Worm (Caenorhabditis elegans) whole organism, L4 larva: ENCODE data around the gene R160.4.

Experiments
- F26F4.8 ChIP-seq: fragments of 200-800 bp; sonication (Bioruptor generic); conservative IDR thresholded peaks from 2 replicates; pipeline ENCODE4 v1.3.6; 2022; ENCODE audit warnings: missing genetic modification characterization, missing compliant biosample characterization
- F49E8.2 ChIP-seq: sonication (generic microtip); optimal IDR thresholded peaks from 2 replicates; lab custom pipeline; 2016; ENCODE audit warnings: missing compliant biosample characterization, mild to moderate bottlenecking, missing genetic modification characterization, borderline replicate concordance
- T20F7.1 ChIP-seq: fragments of 200-800 bp; sonication (Bioruptor generic); optimal IDR thresholded peaks from 2 replicates; lab custom pipeline; 2018; ENCODE audit warnings: mild to moderate bottlenecking, missing genetic modification characterization, missing compliant biosample characterization
- T26A8.4 ChIP-seq: fragments of 200-800 bp; sonication (Bioruptor generic); IDR thresholded peaks from 2 replicates; pipeline ENCODE4 v1.3.6; 2022; ENCODE audit warnings: missing genetic modification characterization, missing compliant biosample characterization
- Y105C5A.15 ChIP-seq: fragments of 200-800 bp; sonication (Bioruptor generic); IDR thresholded peaks from 2 replicates; pipeline ENCODE4 v1.3.6; 2022; ENCODE audit warnings: missing genetic modification characterization, missing compliant biosample characterization
- ZK337.2 ChIP-seq: fragments of 200-800 bp; sonication (Bioruptor generic); IDR thresholded peaks from 2 replicates; pipeline ENCODE4 v1.3.6; 2022; ENCODE audit warnings: missing genetic modification reagents, missing genetic modification characterization, missing compliant biosample characterization
- ZK546.5 ChIP-seq, 2 experiments: sonication (generic microtip); optimal IDR thresholded peaks; 2 replicates each; lab custom pipeline; 2017; ENCODE audit warnings: missing biosample characterization in 2 of 2, missing genetic modification characterization in 2 of 2
- ama-1 ChIP-seq: fragments of 150-350 bp; optimal IDR thresholded peaks from 2 replicates; lab custom pipeline; 2014; ENCODE audit warnings: inconsistent platforms, mixed read lengths
- ceh-28 ChIP-seq: fragments of 150-350 bp; optimal IDR thresholded peaks from 2 replicates; lab custom pipeline; 2014; ENCODE audit warnings: missing biosample characterization, missing genetic modification reagents, missing genetic modification characterization
- ceh-62 ChIP-seq: sonication (generic microtip); optimal IDR thresholded peaks from 2 replicates; lab custom pipeline; 2017; ENCODE audit warnings: missing biosample characterization, missing genetic modification characterization
- ces-1 ChIP-seq: fragments of 150-350 bp; sonication (generic microtip); optimal IDR thresholded peaks from 4 replicates; lab custom pipeline; 2014; ENCODE audit warnings: missing biosample characterization, missing genetic modification reagents, missing genetic modification characterization
- cey-2 ChIP-seq: sonication (generic microtip); optimal IDR thresholded peaks from 3 replicates; lab custom pipeline; 2017; ENCODE audit warnings: missing genetic modification characterization, mild to moderate bottlenecking, missing compliant biosample characterization, antibody characterized with exemption, borderline replicate concordance; ENCODE audit not compliant: insufficient read depth
- ctbp-1 ChIP-seq: fragments of 200-800 bp; sonication (Bioruptor generic); IDR thresholded peaks from 2 replicates; pipeline ENCODE4 v1.3.6; 2022; ENCODE audit warnings: missing genetic modification reagents, missing genetic modification characterization, missing compliant biosample characterization
- daf-12 ChIP-seq: fragments of 150-350 bp; optimal IDR thresholded peaks from 2 replicates; lab custom pipeline; 2014; ENCODE audit warnings: missing biosample characterization, missing genetic modification reagents, missing genetic modification characterization
- daf-16 ChIP-seq, 3 experiments: sonication (generic microtip); optimal IDR thresholded peaks; 2 replicates each; lab custom pipeline; 2016 to 2017; ENCODE audit warnings: missing genetic modification characterization in 3 of 3, missing genetic modification reagents in 3 of 3, mild to moderate bottlenecking in 2 of 3, missing compliant biosample characterization in 2 of 3, missing biosample characterization in 1 of 3, moderate library complexity in 1 of 3
- daf-19 ChIP-seq: fragments of 200-800 bp; sonication (Bioruptor generic); conservative IDR thresholded peaks from 2 replicates; pipeline ENCODE4 v1.3.6; 2022; ENCODE audit warnings: missing genetic modification characterization, missing compliant biosample characterization
- daf-8 ChIP-seq: fragments of 200-800 bp; sonication (Bioruptor generic); IDR thresholded peaks from 2 replicates; pipeline ENCODE4 v1.3.6; 2022; ENCODE audit warnings: missing genetic modification characterization, missing compliant biosample characterization
- dmd-6 ChIP-seq: fragments of 200-800 bp; sonication (Bioruptor generic); IDR thresholded peaks from 2 replicates; pipeline ENCODE4 v1.3.6; 2022; ENCODE audit warnings: missing genetic modification reagents, missing genetic modification characterization, missing compliant biosample characterization
- egl-27 ChIP-seq: sonication (generic microtip); optimal IDR thresholded peaks from 3 replicates; lab custom pipeline; 2017; ENCODE audit warnings: missing biosample characterization, missing genetic modification reagents, missing genetic modification characterization
- lin-13 ChIP-seq: fragments of 150-350 bp; optimal IDR thresholded peaks from 2 replicates; lab custom pipeline; 2014; ENCODE audit warnings: missing biosample characterization, missing genetic modification reagents, missing genetic modification characterization
- lin-29 ChIP-seq: fragments of 200-800 bp; sonication (Bioruptor generic); IDR thresholded peaks from 2 replicates; pipeline ENCODE4 v1.3.6; 2022; ENCODE audit warnings: missing genetic modification reagents, missing genetic modification characterization, missing compliant biosample characterization
- madf-5 ChIP-seq, 2 experiments: fragments of 200-800 bp; sonication (Bioruptor generic); IDR thresholded peaks; 2 replicates each; pipeline ENCODE4 v1.3.6; 2022; ENCODE audit warnings: missing compliant biosample characterization in 2 of 2, missing genetic modification characterization in 2 of 2
- mes-2 ChIP-seq: sonication (generic microtip); optimal IDR thresholded peaks from 2 replicates; lab custom pipeline; 2016; ENCODE audit warnings: missing genotype, mild to moderate bottlenecking, missing genetic modification characterization, missing compliant biosample characterization; ENCODE audit not compliant: poor library complexity, severe bottlenecking
- nhr-10 ChIP-seq: fragments of 150-350 bp; optimal IDR thresholded peaks from 2 replicates; lab custom pipeline; 2014; ENCODE audit warnings: missing biosample characterization, missing genetic modification characterization
- nhr-102 ChIP-seq: sonication (generic microtip); optimal IDR thresholded peaks from 2 replicates; lab custom pipeline; 2016; ENCODE audit warnings: mild to moderate bottlenecking, missing genetic modification characterization, moderate library complexity, missing compliant biosample characterization
- nhr-11 ChIP-seq: fragments of 150-350 bp; optimal IDR thresholded peaks from 2 replicates; lab custom pipeline; 2014; ENCODE audit warnings: missing biosample characterization, missing genetic modification characterization
- nhr-237 ChIP-seq: sonication (generic microtip); optimal IDR thresholded peaks from 2 replicates; lab custom pipeline; 2017; ENCODE audit warnings: missing biosample characterization, missing genetic modification characterization
- nhr-42 ChIP-seq: fragments of 200-800 bp; sonication (Bioruptor generic); IDR thresholded peaks from 2 replicates; pipeline ENCODE4 v1.3.6; 2022; ENCODE audit warnings: missing genetic modification characterization, missing compliant biosample characterization
- nhr-6 ChIP-seq: fragments of 150-350 bp; optimal IDR thresholded peaks from 2 replicates; lab custom pipeline; 2014; ENCODE audit warnings: missing biosample characterization, missing genetic modification characterization
- nhr-77 ChIP-seq: fragments of 150-350 bp; optimal IDR thresholded peaks from 2 replicates; lab custom pipeline; 2014; ENCODE audit warnings: missing biosample characterization, missing genetic modification characterization
- pha-4 ChIP-seq, 2 experiments: fragments of 150-350 bp in 1 of 2; fragments of 200-800 bp in 1 of 2; sonication (Bioruptor generic) in 1 of 2; IDR thresholded peaks in 1 of 2; optimal IDR thresholded peaks in 1 of 2; 2 replicates each; pipeline versions ENCODE4 v1.3.6 to Lab custom; 2014 to 2022; ENCODE audit warnings: missing genetic modification characterization in 2 of 2, missing genetic modification reagents in 2 of 2, missing biosample characterization in 1 of 2, missing compliant biosample characterization in 1 of 2
- php-3 ChIP-seq: fragments of 200-800 bp; sonication (Bioruptor generic); IDR thresholded peaks from 2 replicates; pipeline ENCODE4 v1.3.6; 2022; ENCODE audit warnings: missing genetic modification reagents, missing genetic modification characterization, missing compliant biosample characterization
- pqm-1 ChIP-seq: sonication (generic microtip); optimal IDR thresholded peaks from 2 replicates; lab custom pipeline; 2017; ENCODE audit warnings: missing biosample characterization, missing genetic modification characterization
- rbr-2 ChIP-seq: sonication (generic microtip); optimal IDR thresholded peaks from 2 replicates; lab custom pipeline; 2016; ENCODE audit warnings: missing genotype, missing genetic modification characterization, missing compliant biosample characterization
- sdz-12 ChIP-seq: fragments of 200-800 bp; sonication (Bioruptor generic); optimal IDR thresholded peaks from 2 replicates; lab custom pipeline; 2018; ENCODE audit warnings: mild to moderate bottlenecking, missing genetic modification characterization, missing compliant biosample characterization
- skn-1 ChIP-seq: fragments of 150-350 bp; optimal IDR thresholded peaks from 2 replicates; lab custom pipeline; 2014; ENCODE audit warnings: missing biosample characterization, missing genetic modification characterization
- tra-1 ChIP-seq: fragments of 200-800 bp; sonication (Bioruptor generic); IDR thresholded peaks from 2 replicates; pipeline ENCODE4 v1.3.6; 2022; ENCODE audit warnings: missing genetic modification reagents, missing genetic modification characterization, missing compliant biosample characterization
- unc-39 ChIP-seq: sonication (generic microtip); optimal IDR thresholded peaks from 2 replicates; lab custom pipeline; 2017; ENCODE audit warnings: missing biosample characterization, missing genetic modification characterization
- zag-1 ChIP-seq: fragments of 150-350 bp; optimal IDR thresholded peaks from 2 replicates; lab custom pipeline; 2014; ENCODE audit warnings: missing biosample characterization, missing genetic modification characterization
- ztf-11 ChIP-seq: fragments of 150-350 bp; optimal IDR thresholded peaks from 2 replicates; lab custom pipeline; 2014; ENCODE audit warnings: missing biosample characterization, missing genetic modification characterization
- ztf-7 ChIP-seq: fragments of 150-350 bp; optimal IDR thresholded peaks from 2 replicates; lab custom pipeline; 2014; ENCODE audit warnings: missing biosample characterization, missing genetic modification characterization

The R160.4 gene

DNA sequence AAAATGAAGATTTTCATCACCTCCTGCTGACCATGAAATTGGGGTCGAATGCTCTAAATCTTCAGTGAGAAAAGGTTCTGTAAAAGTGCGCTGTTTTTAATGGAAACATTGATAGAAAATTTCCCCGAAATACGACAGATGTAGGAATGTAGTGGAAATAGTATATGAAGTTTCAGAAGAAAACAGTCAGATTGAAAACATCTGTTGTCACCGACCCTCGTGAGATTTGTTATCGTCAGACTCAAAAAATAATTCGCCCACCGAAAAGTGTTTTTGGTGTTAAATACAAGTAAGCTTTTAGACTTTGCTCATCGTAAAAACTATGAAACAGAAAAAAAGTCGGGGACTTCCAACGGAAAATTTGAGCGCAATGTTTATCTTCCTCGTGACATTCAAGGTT, 3.8 kb downstream of the R160.4 start, which contains the start of gene F14H12.8:
Gene F14H12.8 (minus strand): TSS at position 101 of the 400 bp plus-strand sequence.
- TF ChIP-seq daf-19 (GFP tag; lab: Robert Waterston, UW) (no peak), ZK546.5 (tag; optimal IDR thresholded peaks at IDR 0.05; lab: Kevin White, UChicago) (no peak), sdz-12 (no peak), nhr-237 (tag; lab: Kevin White, UChicago) (no peak), T26A8.4 (GFP tag; lab: Robert Waterston, UW) (no peak)

DNA sequence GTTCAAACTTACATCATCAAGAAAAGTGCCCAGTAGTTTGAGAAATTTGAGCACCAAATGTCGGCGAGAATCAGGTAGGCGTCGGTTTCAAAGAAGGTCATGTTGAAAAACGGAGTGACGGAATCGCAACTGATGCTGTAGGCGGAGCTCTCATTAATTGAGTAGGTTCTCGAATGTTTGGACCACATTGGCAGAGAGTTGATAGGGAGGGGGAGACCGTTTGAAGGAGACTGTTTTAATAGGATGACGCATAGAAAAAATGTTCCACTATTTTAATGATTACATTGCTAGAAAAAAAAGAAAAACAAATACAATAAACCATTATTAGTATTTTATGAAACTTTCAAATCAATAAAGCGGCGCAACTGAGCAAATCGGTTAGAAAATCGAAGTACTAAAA, 5.5 kb downstream of the R160.4 start, which contains the start of gene F14H12.17:
Gene F14H12.17 (minus strand): TSS at position 101 of the 400 bp plus-strand sequence.
- no peak for TF ChIP-seq ces-1 (GFP tag; lab: Kevin White, UChicago)
- TF ChIP-seq F26F4.8 (GFP tag; lab: Robert Waterston, UW), result no peak
- TF ChIP-seq ztf-7 (tag; lab: Kevin White, UChicago), result no peak
- no peak for TF ChIP-seq ceh-28
- TF ChIP-seq nhr-6 (tag; lab: Kevin White, UChicago), result no peak
- no peak for TF ChIP-seq Y105C5A.15 (GFP tag; lab: Robert Waterston, UW)
- TF ChIP-seq ceh-62, result no peak
- no peak for TF ChIP-seq ama-1 (lab: Kevin White, UChicago)
- no peak for TF ChIP-seq sdz-12
- TF ChIP-seq T20F7.1, result no peak
- TF ChIP-seq rbr-2 (tag; lab: Kevin White, UChicago), result no peak
- TF ChIP-seq ctbp-1 (GFP tag; lab: Robert Waterston, UW), result no peak
- TF ChIP-seq nhr-11 (tag; lab: Kevin White, UChicago), result no peak
- no peak for TF ChIP-seq egl-27 (tag; lab: Kevin White, UChicago)
- TF ChIP-seq daf-16 (GFP tag; optimal IDR thresholded peaks at IDR 0.05; lab: Kevin White, UChicago), result no peak
- no peak for TF ChIP-seq daf-16 (tag; optimal IDR thresholded peaks at IDR 0.05; lab: Kevin White, UChicago)
- TF ChIP-seq unc-39 (tag; lab: Kevin White, UChicago), result no peak
- no peak for TF ChIP-seq daf-8
- TF ChIP-seq, all 104 proteins: peak for 0

DNA sequence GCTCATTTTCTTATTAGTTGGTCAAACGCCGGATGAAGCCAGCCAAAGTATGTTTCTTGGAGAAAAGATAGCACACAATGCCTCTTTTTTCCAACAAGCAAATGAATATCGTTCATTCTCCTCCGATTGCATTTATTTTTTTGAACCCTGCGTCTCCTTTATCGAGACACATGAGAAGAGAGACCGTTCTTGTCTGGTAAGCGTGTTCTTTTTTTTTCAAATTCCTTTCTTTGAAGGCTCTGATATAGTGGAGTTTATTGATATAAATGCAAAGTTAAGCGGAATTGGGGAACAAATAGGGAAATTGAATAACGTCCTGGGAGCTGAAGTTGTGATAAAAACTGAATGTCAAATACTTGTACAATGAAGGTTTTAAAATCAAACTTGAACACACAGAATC, 6.2 kb downstream of the R160.4 start, which contains the start of gene F14H12.7:
Gene F14H12.7 (minus strand): TSS at position 101 of the 400 bp plus-strand sequence.
- TF ChIP-seq unc-39 (tag; lab: Kevin White, UChicago) (no peak), skn-1 (tag; lab: Kevin White, UChicago) (no peak), ZK337.2 (no peak), lin-13 (GFP tag; lab: Kevin White, UChicago) (no peak), nhr-42 (no peak), nhr-102 (no peak)

DNA sequence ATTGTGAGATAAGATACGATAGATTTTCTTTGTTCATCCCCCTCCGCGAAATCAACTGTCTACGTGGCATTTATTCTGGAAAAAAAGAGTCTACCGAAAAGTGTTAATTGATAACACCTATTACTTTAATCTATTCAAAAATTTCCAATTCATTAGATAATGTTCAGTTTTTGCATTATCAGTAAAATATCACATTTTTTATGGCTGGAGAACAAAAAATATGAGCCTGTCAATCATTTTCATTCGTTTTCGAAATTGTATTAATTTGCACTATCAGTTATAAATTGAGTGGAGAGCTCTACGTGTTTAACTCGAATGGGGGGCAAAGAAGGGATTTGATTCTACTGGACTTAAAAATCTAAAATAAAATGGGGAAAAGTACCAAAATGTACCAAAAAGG, 9.7 kb downstream of the R160.4 start:
- TF ChIP-seq php-3 (GFP tag; lab: Robert Waterston, UW), result peak; percentile 79
- no peak for TF ChIP-seq mes-2 (tag; lab: Kevin White, UChicago)
- peak; percentile 82 for TF ChIP-seq tra-1 (GFP tag; lab: Robert Waterston, UW)
- TF ChIP-seq daf-12 (tag; lab: Kevin White, UChicago), result no peak
- TF ChIP-seq pqm-1 (tag; lab: Kevin White, UChicago), result peak; percentile 36

DNA sequence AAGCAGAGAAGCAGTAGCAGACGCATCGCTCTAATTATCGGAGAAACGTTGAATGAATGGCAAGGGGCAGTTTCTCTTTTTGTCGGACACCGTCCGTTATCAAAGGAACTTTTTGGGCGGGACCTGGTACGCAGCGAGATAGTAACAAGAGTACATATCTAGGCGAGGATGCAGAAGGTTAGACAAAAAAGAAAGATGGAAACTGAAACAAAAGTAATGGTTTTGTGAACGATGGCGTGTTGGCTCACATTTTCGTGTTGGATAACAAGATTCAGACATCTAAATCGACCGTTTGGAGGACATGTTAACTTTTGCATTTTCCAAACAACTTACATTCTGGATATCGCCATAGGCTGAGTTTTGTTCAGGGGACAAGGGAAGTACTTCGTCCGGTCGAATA, 11.2 kb downstream of the R160.4 start, which contains the start of gene F14H12.6:
Gene F14H12.6 (minus strand): TSS at position 101 of the 400 bp plus-strand sequence.
- no peak for TF ChIP-seq pha-4 (GFP tag; IDR thresholded peaks at IDR 0.05; lab: Robert Waterston, UW)
- TF ChIP-seq pha-4 (tag; optimal IDR thresholded peaks at IDR 0.05; lab: Kevin White, UChicago), result no peak
- TF ChIP-seq nhr-10 (tag; lab: Kevin White, UChicago), result no peak
- TF ChIP-seq nhr-77 (tag; lab: Kevin White, UChicago), result no peak
- TF ChIP-seq dmd-6 (GFP tag; lab: Robert Waterston, UW), result no peak
- no peak for TF ChIP-seq egl-27 (tag; lab: Kevin White, UChicago)
- no peak for TF ChIP-seq cey-2 (tag; lab: Kevin White, UChicago)
- no peak for TF ChIP-seq lin-29 (GFP tag; lab: Robert Waterston, UW)
- TF ChIP-seq zag-1, result no peak
- no peak for TF ChIP-seq daf-8
- no peak for TF ChIP-seq F49E8.2
- no peak for TF ChIP-seq nhr-11 (tag; lab: Kevin White, UChicago)
- no peak for TF ChIP-seq ztf-11 (tag; lab: Kevin White, UChicago)
- TF ChIP-seq madf-5 (GFP tag; IDR thresholded peaks at IDR 0.05; lab: Robert Waterston, UW), result no peak
